Fruit fly (Drosophila melanogaster): Measurements from ENCODE around the gene CG13875.

CG13875 gene

dm6 chr3L:184251-184650 is 4.5 kb downstream of the CG13875 start, which contains the start of the genes CG34140, Mkp and Mtch (continued):
- TF ChIP-seq CG9215 (GFP tag; IDR thresholded peaks at IDR 0.05) (peak; percentile 80), inv (GFP tag; IDR thresholded peaks at IDR 0.05; ENCODE audit: partially characterized antibody) (peak; percentile 91), peb (GFP tag; IDR thresholded peaks at IDR 0.05) (peak; percentile 60; the same call in 1 of the 2 replicates), CG31388 (GFP tag; optimal IDR thresholded peaks at IDR 0.05) (peak; percentile 54), CG1647 (GFP tag; optimal IDR thresholded peaks at IDR 0.05) (peak; percentile 83), bbx (GFP tag; IDR thresholded peaks at IDR 0.05; ENCODE audit: partially characterized antibody) (peak; percentile 85), sna (GFP tag; IDR thresholded peaks at IDR 0.05; ENCODE audit: partially characterized antibody) (peak; percentile 97), sug (tag; optimal IDR thresholded peaks at IDR 0.05) (no peak), bab2 (GFP tag; optimal IDR thresholded peaks at IDR 0.05) (peak; percentile 92), Tbp (GFP tag; optimal IDR thresholded peaks at IDR 0.05) (no peak), tap (tag; optimal IDR thresholded peaks at IDR 0.05) (no peak), CG18619 (GFP tag; optimal IDR thresholded peaks at IDR 0.05) (peak; percentile 70), lilli (GFP tag; optimal IDR thresholded peaks at IDR 0.05) (peak; percentile 96), nerfin-2 (GFP tag; IDR thresholded peaks at IDR 0.05; ENCODE audit: partially characterized antibody) (peak; percentile 81), pita (GFP tag; optimal IDR thresholded peaks at IDR 0.05) (no peak), CTCF (GFP tag; optimal IDR thresholded peaks at IDR 0.05) (no peak), salm (tag; optimal IDR thresholded peaks at IDR 0.05) (peak; percentile 68), Sox100B (GFP tag; optimal IDR thresholded peaks at IDR 0.05) (no peak), mirr (GFP tag; optimal IDR thresholded peaks at IDR 0.05) (no peak), Sin3A (optimal IDR thresholded peaks at IDR 0.05) (peak; percentile 96), CG10366 (GFP tag; IDR thresholded peaks at IDR 0.05) (peak; percentile 84), CG11695 (GFP tag; IDR thresholded peaks at IDR 0.05) (peak; percentile 80), CG15479 (GFP tag; optimal IDR thresholded peaks at IDR 0.05) (no peak), Trl (optimal IDR thresholded peaks at IDR 0.05) (no peak), Trl (GFP tag; optimal IDR thresholded peaks at IDR 0.05) (peak; percentile 93), Deaf1 (tag; optimal IDR thresholded peaks at IDR 0.05) (no peak), CG3726 (GFP tag; IDR thresholded peaks at IDR 0.05) (0 out of 3 replicates have a peak, but pooled peaks have one; percentile 25), CG6654 (GFP tag; optimal IDR thresholded peaks at IDR 0.05) (no peak), danr (GFP tag; IDR thresholded peaks at IDR 0.05) (peak; percentile 76), Dad (GFP tag; optimal IDR thresholded peaks at IDR 0.05) (peak; percentile 86), shn (GFP tag; optimal IDR thresholded peaks at IDR 0.05) (peak; percentile 80), Rfx (GFP tag; IDR thresholded peaks at IDR 0.05) (peak; percentile 87), ranshi (GFP tag; IDR thresholded peaks at IDR 0.05) (peak; percentile 80; the same call in 1 of the 2 replicates), ato (GFP tag; IDR thresholded peaks at IDR 0.05; ENCODE audit: partially characterized antibody) (peak; percentile 73), CG12104 (GFP tag; optimal IDR thresholded peaks at IDR 0.05) (peak; percentile 83), org-1 (GFP tag; optimal IDR thresholded peaks at IDR 0.05) (no peak), Fer1 (GFP tag; optimal IDR thresholded peaks at IDR 0.05) (peak; percentile 84), CG2120 (GFP tag; optimal IDR thresholded peaks at IDR 0.05) (peak; percentile 95), HLH3B (GFP tag; IDR thresholded peaks at IDR 0.05) (peak; percentile 82), Stat92E (GFP tag; optimal IDR thresholded peaks at IDR 0.05) (peak in 1 of 3 experiments; percentile 76), pum (GFP tag; optimal IDR thresholded peaks at IDR 0.05) (peak; percentile 89), zen (tag; optimal IDR thresholded peaks at IDR 0.05) (peak; percentile 78), CG7987 (GFP tag; optimal IDR thresholded peaks at IDR 0.05) (peak; percentile 40), B-H2 (GFP tag; optimal IDR thresholded peaks at IDR 0.05) (no peak), CG11093 (GFP tag; IDR thresholded peaks at IDR 0.05) (peak; percentile 33; the same call in 1 of the 3 replicates), Hr39 (optimal IDR thresholded peaks at IDR 0.05) (no peak), Rx (GFP tag; IDR thresholded peaks at IDR 0.05) (peak; percentile 76), CG3065 (GFP tag; optimal IDR thresholded peaks at IDR 0.05) (peak; percentile 50), CG30431 (GFP tag; optimal IDR thresholded peaks at IDR 0.05) (peak; percentile 44), NC2β (GFP tag; optimal IDR thresholded peaks at IDR 0.05) (peak; percentile 82), CG30403 (GFP tag; optimal IDR thresholded peaks at IDR 0.05) (peak; percentile 94), TFAM (GFP tag; optimal IDR thresholded peaks at IDR 0.05) (no peak), B-H1 (GFP tag; IDR thresholded peaks at IDR 0.05) (no peak; the same call in 2 of the 3 replicates)

All from whole organism, embryonic.